Fruit fly (Drosophila melanogaster) whole organism, embryonic: ENCODE results near the gene CG34244.

Source experiments
- Antp ChIP-seq: fragments of 200-800 bp; sonication (Bioruptor generic); optimal IDR thresholded peaks from 3 replicates; lab custom pipeline; 2016; ENCODE audit warnings: missing biosample characterization, missing genetic modification characterization
- CG10654 ChIP-seq: fragments of 200-800 bp; sonication (Bioruptor generic); optimal IDR thresholded peaks from 2 replicates; lab custom pipeline; 2016; ENCODE audit warnings: missing biosample characterization, missing genetic modification characterization
- CG11085 ChIP-seq: fragments of 200-800 bp; sonication (Bioruptor generic); IDR thresholded peaks from 2 replicates; pipeline ENCODE4 v1.3.6; 2022; ENCODE audit warnings: missing biosample characterization, missing genetic modification characterization
- CG11398 ChIP-seq: fragments of 200-800 bp; sonication (Bioruptor generic); optimal IDR thresholded peaks from 2 replicates; lab custom pipeline; 2016; ENCODE audit warnings: missing biosample characterization, missing genetic modification characterization
- CG13424 ChIP-seq: fragments of 200-800 bp; sonication (Bioruptor generic); optimal IDR thresholded peaks from 2 replicates; lab custom pipeline; 2019; ENCODE audit warnings: missing biosample characterization, mild to moderate bottlenecking, missing genetic modification characterization, moderate library complexity
- CG15601 ChIP-seq: fragments of 200-800 bp; sonication (Bioruptor generic); optimal IDR thresholded peaks from 3 replicates; lab custom pipeline; 2019; ENCODE audit warnings: missing biosample characterization, mild to moderate bottlenecking, missing genetic modification characterization, moderate library complexity
- CG1647 ChIP-seq: fragments of 200-800 bp; sonication (Bioruptor generic); optimal IDR thresholded peaks from 3 replicates; lab custom pipeline; 2016; ENCODE audit warnings: missing biosample characterization, missing genetic modification characterization
- CG16863 ChIP-seq: fragments of 200-800 bp; sonication (Bioruptor generic); optimal IDR thresholded peaks from 3 replicates; lab custom pipeline; 2016; ENCODE audit warnings: missing biosample characterization, missing genetic modification characterization
- CG2712 ChIP-seq: fragments of 200-800 bp; optimal IDR thresholded peaks from 3 replicates; lab custom pipeline; 2019; ENCODE audit warnings: missing biosample characterization, mild to moderate bottlenecking, missing genetic modification characterization, moderate library complexity
- CG30403 ChIP-seq: fragments of 200-800 bp; sonication (Bioruptor generic); optimal IDR thresholded peaks from 3 replicates; lab custom pipeline; 2016; ENCODE audit warnings: missing biosample characterization, missing genetic modification characterization
- CG32772 ChIP-seq: fragments of 200-800 bp; sonication (Bioruptor generic); IDR thresholded peaks from 2 replicates; pipeline ENCODE4 v1.3.6; 2022; ENCODE audit warnings: missing biosample characterization, missing genetic modification characterization
- CG3281 ChIP-seq: fragments of 200-800 bp; sonication (Bioruptor generic); optimal IDR thresholded peaks from 3 replicates; lab custom pipeline; 2017; ENCODE audit warnings: missing biosample characterization, mild to moderate bottlenecking, missing genetic modification characterization
- CG33213 ChIP-seq: fragments of 200-800 bp; sonication (Bioruptor generic); optimal IDR thresholded peaks from 3 replicates; lab custom pipeline; 2016; ENCODE audit warnings: missing biosample characterization, missing genetic modification characterization
- CG34376 ChIP-seq: fragments of 200-800 bp; sonication (Bioruptor generic); optimal IDR thresholded peaks from 2 replicates; lab custom pipeline; 2018; ENCODE audit warnings: missing biosample characterization, mild to moderate bottlenecking, missing genetic modification characterization
- CG4424 ChIP-seq: fragments of 200-800 bp; sonication (Bioruptor generic); optimal IDR thresholded peaks from 3 replicates; lab custom pipeline; 2016; ENCODE audit warnings: missing biosample characterization, missing genetic modification characterization
- CG4820 ChIP-seq: fragments of 200-800 bp; sonication (Bioruptor generic); optimal IDR thresholded peaks from 3 replicates; lab custom pipeline; 2016; ENCODE audit warnings: missing biosample characterization, missing genetic modification characterization
- CG7786 ChIP-seq: fragments of 200-800 bp; sonication (Bioruptor generic); optimal IDR thresholded peaks from 2 replicates; lab custom pipeline; 2016; ENCODE audit warnings: missing biosample characterization, missing genetic modification characterization
- CG8388 ChIP-seq: fragments of 200-800 bp; sonication (Bioruptor generic); optimal IDR thresholded peaks from 2 replicates; lab custom pipeline; 2019; ENCODE audit warnings: missing biosample characterization, mild to moderate bottlenecking, missing genetic modification characterization, moderate library complexity
- CG8478 ChIP-seq: fragments of >200 bp; optimal IDR thresholded peaks from 2 replicates; lab custom pipeline; 2018
- CG8944 ChIP-seq: fragments of 200-800 bp; sonication (Bioruptor generic); optimal IDR thresholded peaks from 3 replicates; lab custom pipeline; 2016; ENCODE audit warnings: missing biosample characterization, missing genetic modification characterization
- CoRest ChIP-seq: fragments of 200-800 bp; sonication (Bioruptor generic); optimal IDR thresholded peaks from 3 replicates; lab custom pipeline; 2018; ENCODE audit warnings: missing biosample characterization, mild to moderate bottlenecking, missing genetic modification characterization, moderate library complexity
- Dek ChIP-seq: fragments of 200-800 bp; sonication (Bioruptor generic); optimal IDR thresholded peaks from 3 replicates; lab custom pipeline; 2019; ENCODE audit warnings: missing biosample characterization, mild to moderate bottlenecking, missing genetic modification characterization, moderate library complexity
- Dp ChIP-seq: fragments of 200-800 bp; sonication (Bioruptor generic); optimal IDR thresholded peaks from 2 replicates; lab custom pipeline; 2018; ENCODE audit warnings: missing biosample characterization, mild to moderate bottlenecking, missing genetic modification characterization, moderate library complexity
- Drgx ChIP-seq: fragments of 200-800 bp; sonication (Bioruptor generic); IDR thresholded peaks from 2 replicates; pipeline ENCODE4 v1.3.6; 2022; ENCODE audit warnings: missing biosample characterization, missing genetic modification characterization
- Hand ChIP-seq: fragments of 200-800 bp; sonication (Bioruptor generic); optimal IDR thresholded peaks from 2 replicates; lab custom pipeline; 2017; ENCODE audit warnings: mild to moderate bottlenecking, missing biosample characterization, missing genetic modification reagents, missing genetic modification characterization
- Hey ChIP-seq: fragments of 200-800 bp; sonication (Bioruptor generic); optimal IDR thresholded peaks from 3 replicates; lab custom pipeline; 2018; ENCODE audit warnings: missing biosample characterization, mild to moderate bottlenecking, missing genetic modification characterization
- Kr ChIP-seq: fragments of 200-800 bp; sonication (Bioruptor generic); optimal IDR thresholded peaks from 2 replicates; lab custom pipeline; 2017; ENCODE audit warnings: missing biosample characterization, mild to moderate bottlenecking, missing genetic modification characterization
- MESR4 ChIP-seq: fragments of 200-800 bp; sonication (Bioruptor generic); optimal IDR thresholded peaks from 2 replicates; lab custom pipeline; 2018; ENCODE audit warnings: missing biosample characterization, mild to moderate bottlenecking, missing genetic modification characterization, moderate library complexity
- Med ChIP-seq: fragments of 200-800 bp; sonication (Bioruptor generic); peaks from one replicate; lab custom pipeline; 2016; ENCODE audit warnings: missing biosample characterization, missing genetic modification characterization, mild to moderate bottlenecking, inconsistent platforms, moderate library complexity
- Mes4 ChIP-seq: fragments of 200-800 bp; sonication (Bioruptor generic); optimal IDR thresholded peaks from 2 replicates; lab custom pipeline; 2016; ENCODE audit warnings: missing biosample characterization, missing genetic modification characterization
- NK7.1 ChIP-seq: fragments of 200-800 bp; sonication (Bioruptor generic); optimal IDR thresholded peaks from 3 replicates; lab custom pipeline; 2016; ENCODE audit warnings: missing biosample characterization, missing genetic modification characterization
- NfI ChIP-seq: fragments of 200-800 bp; sonication (Bioruptor generic); optimal IDR thresholded peaks from 3 replicates; lab custom pipeline; 2018; ENCODE audit warnings: missing biosample characterization, mild to moderate bottlenecking, missing genetic modification characterization, moderate library complexity
- Ptx1 ChIP-seq: fragments of 200-800 bp; sonication (Bioruptor generic); IDR thresholded peaks from 2 replicates; pipeline ENCODE4 v1.3.6; 2022; ENCODE audit warnings: missing biosample characterization, missing genetic modification characterization
- Ssrp ChIP-seq: fragments of 200-800 bp; sonication (Bioruptor generic); optimal IDR thresholded peaks from 2 replicates; lab custom pipeline; 2018; ENCODE audit warnings: missing biosample characterization, mild to moderate bottlenecking, missing genetic modification characterization, moderate library complexity
- aop ChIP-seq: fragments of 200-800 bp; sonication (Bioruptor generic); IDR thresholded peaks from 2 replicates; pipeline ENCODE4 v1.3.6; 2022; ENCODE audit warnings: missing biosample characterization, missing genetic modification characterization
- cg ChIP-seq: fragments of 200-800 bp; sonication (Bioruptor generic); optimal IDR thresholded peaks from 3 replicates; lab custom pipeline; 2019; ENCODE audit warnings: missing biosample characterization, mild to moderate bottlenecking, missing genetic modification characterization, moderate library complexity
- crol ChIP-seq: fragments of 200-800 bp; sonication (Bioruptor generic); IDR thresholded peaks from 2 replicates; pipeline ENCODE4 v1.3.6; 2022; ENCODE audit warnings: missing biosample characterization, missing genetic modification characterization
- disco-r ChIP-seq: fragments of 200-800 bp; sonication (Bioruptor generic); optimal IDR thresholded peaks from 2 replicates; lab custom pipeline; 2016; ENCODE audit warnings: missing biosample characterization, missing genetic modification characterization
- fd64A ChIP-seq: fragments of 200-800 bp; sonication (Bioruptor generic); optimal IDR thresholded peaks from 3 replicates; lab custom pipeline; 2018; ENCODE audit warnings: missing biosample characterization, mild to moderate bottlenecking, missing genetic modification characterization
- gem ChIP-seq: fragments of 200-800 bp; sonication (Bioruptor generic); optimal IDR thresholded peaks from 2 replicates; lab custom pipeline; 2019; ENCODE audit warnings: missing biosample characterization, mild to moderate bottlenecking, missing genetic modification characterization, moderate library complexity
- grn ChIP-seq: fragments of 200-800 bp; sonication (Bioruptor generic); optimal IDR thresholded peaks from 3 replicates; lab custom pipeline; 2017; ENCODE audit warnings: missing biosample characterization, missing genetic modification characterization
- hth ChIP-seq: fragments of >200 bp; optimal IDR thresholded peaks from 2 replicates; lab custom pipeline; 2017; ENCODE audit warnings: inconsistent platforms
- lbe ChIP-seq: fragments of 200-800 bp; sonication (Bioruptor generic); optimal IDR thresholded peaks from 2 replicates; lab custom pipeline; 2016; ENCODE audit warnings: missing biosample characterization, mild to moderate bottlenecking, missing genetic modification characterization
- nau ChIP-seq: fragments of 200-800 bp; sonication (Bioruptor generic); optimal IDR thresholded peaks from 3 replicates; lab custom pipeline; 2017; ENCODE audit warnings: missing biosample characterization, mild to moderate bottlenecking, missing genetic modification characterization, missing genetic modification reagents
- pb ChIP-seq: fragments of 200-800 bp; sonication (Bioruptor generic); optimal IDR thresholded peaks from 3 replicates; lab custom pipeline; 2016; ENCODE audit warnings: missing biosample characterization, missing genetic modification characterization
- peb ChIP-seq: fragments of 200-800 bp; sonication (Bioruptor generic); IDR thresholded peaks from 2 replicates; pipeline ENCODE4 v1.3.6; 2022; ENCODE audit warnings: missing biosample characterization, missing genetic modification characterization
- sisA ChIP-seq: fragments of 200-800 bp; sonication (Bioruptor generic); IDR thresholded peaks from 2 replicates; pipeline ENCODE4 v1.3.6; 2022; ENCODE audit warnings: missing biosample characterization, missing genetic modification characterization
- slbo ChIP-seq: fragments of 200-800 bp; sonication (Bioruptor generic); IDR thresholded peaks from 2 replicates; pipeline ENCODE4 v1.3.6; 2022; ENCODE audit warnings: missing biosample characterization, missing genetic modification characterization
- so ChIP-seq: fragments of 200-800 bp; sonication (Bioruptor generic); IDR thresholded peaks from 3 replicates; pipeline ENCODE4 v1.3.6; 2022; ENCODE audit warnings: missing biosample characterization, missing genetic modification characterization
- sqz ChIP-seq: fragments of 200-800 bp; sonication (Bioruptor generic); optimal IDR thresholded peaks from 3 replicates; lab custom pipeline; 2018; ENCODE audit warnings: missing biosample characterization, mild to moderate bottlenecking, missing genetic modification characterization
- ttk ChIP-seq: fragments of 200-800 bp; sonication (Bioruptor generic); IDR thresholded peaks from 2 replicates; pipeline ENCODE4 v2.1.2; 2022; ENCODE audit warnings: missing biosample characterization, missing genetic modification characterization
- wor ChIP-seq: fragments of 200-800 bp; sonication (Bioruptor generic); IDR thresholded peaks from 2 replicates; pipeline ENCODE4 v1.3.6; 2022; ENCODE audit warnings: missing biosample characterization, missing genetic modification characterization
- yki ChIP-seq: fragments of >200 bp; optimal IDR thresholded peaks from 3 replicates; lab custom pipeline; 2018

The CG34244 gene

dm6 chr3L:14193962-14194503 lies 41.7 kb downstream of the CG34244 start (continued):
- TF ChIP-seq CG10654 (GFP tag; lab: Kevin White, UChicago), result no peak
- TF ChIP-seq Ptx1 (GFP tag; lab: Robert Waterston, UW), result no peak; the same call in 1 of the 2 replicates
- no peak for TF ChIP-seq Dp (GFP tag; lab: Kevin White, UChicago)
- TF ChIP-seq sqz (GFP tag; lab: Kevin White, UChicago), result no peak
- peak; percentile 13 for TF ChIP-seq Ssrp (tag; lab: Kevin White, UChicago)
- TF ChIP-seq Dek (tag; lab: Kevin White, UChicago), result no peak
- peak; percentile 61 for TF ChIP-seq gem
- TF ChIP-seq wor, result no peak
- no peak for TF ChIP-seq cg (GFP tag; lab: Kevin White, UChicago)
- TF ChIP-seq CG8478 (lab: Kevin White, UChicago), result no peak
- no peak for TF ChIP-seq CG30403 (GFP tag; lab: Kevin White, UChicago)
- no peak for TF ChIP-seq lbe (GFP tag; lab: Kevin White, UChicago)
- TF ChIP-seq CG7786, result no peak
- TF ChIP-seq Med (GFP tag; lab: Kevin White, UChicago), result peak; percentile 26
- TF ChIP-seq CG34376 (GFP tag; lab: Kevin White, UChicago), result no peak
- no peak for TF ChIP-seq disco-r (GFP tag; lab: Kevin White, UChicago)
- TF ChIP-seq fd64A (GFP tag; lab: Kevin White, UChicago), result peak; percentile 60
- TF ChIP-seq CG32772 (GFP tag; lab: Robert Waterston, UW), result no peak
- no peak for TF ChIP-seq so (GFP tag; lab: Robert Waterston, UW)
- TF ChIP-seq crol (GFP tag; lab: Robert Waterston, UW), result peak; percentile 53; the same call in 1 of the 2 replicates
- no peak for TF ChIP-seq Drgx (GFP tag; lab: Robert Waterston, UW)
- TF ChIP-seq CG16863 (GFP tag; lab: Kevin White, UChicago), result no peak
- TF ChIP-seq ttk, result no peak
- TF ChIP-seq Kr, result peak; percentile 70
- no peak for TF ChIP-seq CG13424 (tag; lab: Kevin White, UChicago)
- no peak for TF ChIP-seq CG4820 (GFP tag; lab: Kevin White, UChicago)
- no peak for TF ChIP-seq peb
- TF ChIP-seq CG15601 (tag; lab: Kevin White, UChicago), result peak; percentile 42
- TF ChIP-seq hth (lab: Kevin White, UChicago), result no peak
- TF ChIP-seq CG33213, result no peak
- no peak for TF ChIP-seq NfI
- no peak for TF ChIP-seq MESR4 (GFP tag; lab: Kevin White, UChicago)
- no peak for TF ChIP-seq aop (GFP tag; lab: Robert Waterston, UW)
- no peak for TF ChIP-seq CG11085 (GFP tag; lab: Robert Waterston, UW)
- peak; percentile 51 for TF ChIP-seq CG2712 (tag; lab: Kevin White, UChicago)
- no peak for TF ChIP-seq pb (GFP tag; lab: Kevin White, UChicago)
- TF ChIP-seq yki, result no peak
- peak; percentile 59 for TF ChIP-seq CG8388
- no peak for TF ChIP-seq grn (GFP tag; lab: Kevin White, UChicago)
- no peak for TF ChIP-seq CG8944
- no peak for TF ChIP-seq Mes4 (GFP tag; lab: Kevin White, UChicago)
- no peak for TF ChIP-seq Hey (tag; lab: Kevin White, UChicago)
- TF ChIP-seq CG11398 (GFP tag; lab: Kevin White, UChicago), result no peak
- TF ChIP-seq slbo, result no peak
- no peak for TF ChIP-seq CG1647 (GFP tag; lab: Kevin White, UChicago)
- peak; percentile 3 for TF ChIP-seq nau
- no peak for TF ChIP-seq NK7.1 (GFP tag; lab: Kevin White, UChicago)
- TF ChIP-seq Antp (GFP tag; lab: Kevin White, UChicago), result no peak
- TF ChIP-seq CG4424 (GFP tag; lab: Kevin White, UChicago), result no peak
- TF ChIP-seq sisA (GFP tag; lab: Robert Waterston, UW), result no peak
- no peak for TF ChIP-seq CG3281 (GFP tag; lab: Kevin White, UChicago)
- peak; percentile 14 for TF ChIP-seq CoRest (tag; lab: Kevin White, UChicago)
- TF ChIP-seq Hand (GFP tag; lab: Kevin White, UChicago), result no peak
